Worm (Caenorhabditis elegans) whole organism, late embryonic: ENCODE measurements around the gene gem-4.

Experiments
- C38D4.7 ChIP-seq: fragments of 200-800 bp; sonication (Bioruptor generic); optimal IDR thresholded peaks from 2 replicates; lab custom pipeline; 2018; ENCODE audit warnings: mild to moderate bottlenecking, missing genetic modification characterization, moderate library complexity, missing compliant biosample characterization
- F13H6.1 ChIP-seq: sonication (generic microtip); optimal IDR thresholded peaks from 2 replicates; lab custom pipeline; 2016; ENCODE audit warnings: missing genetic modification characterization, missing compliant biosample characterization
- K02D7.2 ChIP-seq: sonication (generic microtip); optimal IDR thresholded peaks from 2 replicates; lab custom pipeline; 2017; ENCODE audit warnings: mild to moderate bottlenecking, missing genetic modification characterization, missing compliant biosample characterization
- K09A11.1 ChIP-seq: sonication (generic microtip); optimal IDR thresholded peaks from 2 replicates; lab custom pipeline; 2017; ENCODE audit warnings: antibody characterized with exemption, mild to moderate bottlenecking, missing genetic modification characterization, missing compliant biosample characterization; ENCODE audit not compliant: insufficient read depth
- ceh-14 ChIP-seq: sonication (generic microtip); optimal IDR thresholded peaks from 2 replicates; lab custom pipeline; 2016; ENCODE audit warnings: missing genotype, missing genetic modification characterization, missing compliant biosample characterization
- ceh-19 ChIP-seq: fragments of 200-800 bp; sonication (Bioruptor generic); optimal IDR thresholded peaks from 2 replicates; lab custom pipeline; 2018; ENCODE audit warnings: mild to moderate bottlenecking, missing genetic modification characterization, missing compliant biosample characterization
- ceh-2 ChIP-seq: sonication (generic microtip); optimal IDR thresholded peaks from 2 replicates; lab custom pipeline; 2016; ENCODE audit warnings: missing genotype, missing genetic modification characterization, missing compliant biosample characterization
- ceh-24 ChIP-seq: sonication (generic microtip); optimal IDR thresholded peaks from 2 replicates; lab custom pipeline; 2016; ENCODE audit warnings: mild to moderate bottlenecking, missing genetic modification characterization, missing compliant biosample characterization
- ceh-30 ChIP-seq: fragments of 150-350 bp; optimal IDR thresholded peaks from 2 replicates; lab custom pipeline; 2014; ENCODE audit warnings: missing biosample characterization, missing genetic modification characterization
- ceh-31 ChIP-seq: sonication (generic microtip); optimal IDR thresholded peaks from 2 replicates; lab custom pipeline; 2016; ENCODE audit warnings: missing genetic modification characterization, missing compliant biosample characterization
- ceh-34 ChIP-seq: sonication (generic microtip); optimal IDR thresholded peaks from 2 replicates; lab custom pipeline; 2016; ENCODE audit warnings: mild to moderate bottlenecking, missing genetic modification characterization, missing compliant biosample characterization
- ceh-45 ChIP-seq: fragments of 200-800 bp; sonication (Bioruptor generic); IDR thresholded peaks from 2 replicates; pipeline ENCODE4 v1.3.6; 2022; ENCODE audit warnings: missing genetic modification reagents, missing genetic modification characterization, missing compliant biosample characterization
- ceh-48 ChIP-seq: sonication (generic microtip); optimal IDR thresholded peaks from 2 replicates; lab custom pipeline; 2016; ENCODE audit warnings: missing genetic modification characterization, inconsistent platforms, missing compliant biosample characterization
- ceh-6 ChIP-seq: fragments of 200-800 bp; sonication (Bioruptor generic); optimal IDR thresholded peaks from 2 replicates; lab custom pipeline; 2018; ENCODE audit warnings: mild to moderate bottlenecking, missing genetic modification characterization, missing compliant biosample characterization
- ceh-9 ChIP-seq: sonication (generic microtip); optimal IDR thresholded peaks from 2 replicates; lab custom pipeline; 2016; ENCODE audit warnings: mild to moderate bottlenecking, missing genetic modification characterization, inconsistent platforms, missing compliant biosample characterization
- che-1 ChIP-seq: sonication (generic microtip); optimal IDR thresholded peaks from 2 replicates; lab custom pipeline; 2016; ENCODE audit warnings: mild to moderate bottlenecking, missing genetic modification characterization, missing compliant biosample characterization
- elt-4 ChIP-seq: sonication (generic microtip); optimal IDR thresholded peaks from 2 replicates; lab custom pipeline; 2016; ENCODE audit warnings: missing genetic modification characterization, missing compliant biosample characterization
- ets-4 ChIP-seq: sonication (generic microtip); optimal IDR thresholded peaks from 2 replicates; lab custom pipeline; 2016; ENCODE audit warnings: missing genetic modification characterization, missing compliant biosample characterization
- eyg-1 ChIP-seq: sonication (generic microtip); optimal IDR thresholded peaks from 2 replicates; lab custom pipeline; 2016; ENCODE audit warnings: missing genotype, missing genetic modification characterization, missing compliant biosample characterization
- fax-1 ChIP-seq: sonication (generic microtip); optimal IDR thresholded peaks from 2 replicates; lab custom pipeline; 2016; ENCODE audit warnings: missing genotype, missing genetic modification characterization, missing compliant biosample characterization
- fkh-6 ChIP-seq: sonication (generic microtip); optimal IDR thresholded peaks from 2 replicates; lab custom pipeline; 2016; ENCODE audit warnings: missing genetic modification characterization, missing compliant biosample characterization
- gmeb-2 ChIP-seq: sonication (generic microtip); optimal IDR thresholded peaks from 2 replicates; lab custom pipeline; 2016; ENCODE audit warnings: missing genetic modification characterization, inconsistent platforms, missing compliant biosample characterization
- hlh-13 ChIP-seq: fragments of 200-800 bp; sonication (Bioruptor generic); optimal IDR thresholded peaks from 2 replicates; lab custom pipeline; 2018; ENCODE audit warnings: mild to moderate bottlenecking, missing genetic modification characterization, missing compliant biosample characterization
- hlh-15 ChIP-seq: sonication (generic microtip); optimal IDR thresholded peaks from 2 replicates; lab custom pipeline; 2016; ENCODE audit warnings: missing genetic modification characterization, missing compliant biosample characterization
- hlh-30 ChIP-seq: sonication (generic microtip); optimal IDR thresholded peaks from 2 replicates; lab custom pipeline; 2017; ENCODE audit warnings: antibody characterized with exemption, missing genetic modification characterization, missing compliant biosample characterization; ENCODE audit not compliant: insufficient read depth
- hlh-8 ChIP-seq: sonication (generic microtip); optimal IDR thresholded peaks from 2 replicates; lab custom pipeline; 2016; ENCODE audit warnings: missing genotype, missing genetic modification characterization, missing compliant biosample characterization
- lim-6 ChIP-seq: sonication (generic microtip); optimal IDR thresholded peaks from 2 replicates; lab custom pipeline; 2016; ENCODE audit warnings: missing genetic modification characterization, missing compliant biosample characterization
- mec-3 ChIP-seq: sonication (generic microtip); optimal IDR thresholded peaks from 2 replicates; lab custom pipeline; 2016; ENCODE audit warnings: borderline replicate concordance, missing genetic modification characterization, missing compliant biosample characterization
- nfya-1 ChIP-seq: sonication (generic microtip); optimal IDR thresholded peaks from 2 replicates; lab custom pipeline; 2017; ENCODE audit warnings: missing genetic modification characterization, mild to moderate bottlenecking, missing compliant biosample characterization, antibody characterized with exemption, moderate library complexity
- nhr-232 ChIP-seq: sonication (generic microtip); optimal IDR thresholded peaks from 2 replicates; lab custom pipeline; 2016; ENCODE audit warnings: missing genetic modification characterization, missing compliant biosample characterization
- pax-1 ChIP-seq: fragments of 150-350 bp; optimal IDR thresholded peaks from 2 replicates; lab custom pipeline; 2014; ENCODE audit warnings: missing biosample characterization, missing genetic modification characterization
- pqm-1 ChIP-seq: sonication (generic microtip); optimal IDR thresholded peaks from 2 replicates; lab custom pipeline; 2016; ENCODE audit warnings: missing genetic modification characterization, missing compliant biosample characterization
- ref-2 ChIP-seq: sonication (generic microtip); optimal IDR thresholded peaks from 2 replicates; lab custom pipeline; 2016; ENCODE audit warnings: missing genetic modification characterization, missing compliant biosample characterization
- sdc-2 ChIP-seq: sonication (generic microtip); optimal IDR thresholded peaks from 2 replicates; lab custom pipeline; 2016; ENCODE audit warnings: missing genotype, missing genetic modification characterization, missing compliant biosample characterization
- sox-2 ChIP-seq: fragments of 200-800 bp; sonication (Bioruptor generic); IDR thresholded peaks from 2 replicates; pipeline ENCODE4 v1.3.6; 2022; ENCODE audit warnings: missing genetic modification reagents, missing genetic modification characterization, missing compliant biosample characterization
- sox-4 ChIP-seq: sonication (generic microtip); optimal IDR thresholded peaks from 2 replicates; lab custom pipeline; 2017; ENCODE audit warnings: mild to moderate bottlenecking, missing genetic modification characterization, inconsistent platforms, missing compliant biosample characterization
- ttx-3 ChIP-seq: sonication (generic microtip); optimal IDR thresholded peaks from 2 replicates; lab custom pipeline; 2016; ENCODE audit warnings: missing genetic modification reagents, missing genetic modification characterization, missing compliant biosample characterization
- unc-86 ChIP-seq: sonication (generic microtip); optimal IDR thresholded peaks from 2 replicates; lab custom pipeline; 2016; ENCODE audit warnings: missing genetic modification characterization, missing compliant biosample characterization
- zip-5 ChIP-seq: sonication (generic microtip); optimal IDR thresholded peaks from 2 replicates; lab custom pipeline; 2016; ENCODE audit warnings: missing genetic modification characterization, missing compliant biosample characterization
- ztf-16 ChIP-seq: sonication (generic microtip); optimal IDR thresholded peaks from 2 replicates; lab custom pipeline; 2017; ENCODE audit warnings: missing genetic modification characterization, missing compliant biosample characterization

Gene gem-4

DNA sequence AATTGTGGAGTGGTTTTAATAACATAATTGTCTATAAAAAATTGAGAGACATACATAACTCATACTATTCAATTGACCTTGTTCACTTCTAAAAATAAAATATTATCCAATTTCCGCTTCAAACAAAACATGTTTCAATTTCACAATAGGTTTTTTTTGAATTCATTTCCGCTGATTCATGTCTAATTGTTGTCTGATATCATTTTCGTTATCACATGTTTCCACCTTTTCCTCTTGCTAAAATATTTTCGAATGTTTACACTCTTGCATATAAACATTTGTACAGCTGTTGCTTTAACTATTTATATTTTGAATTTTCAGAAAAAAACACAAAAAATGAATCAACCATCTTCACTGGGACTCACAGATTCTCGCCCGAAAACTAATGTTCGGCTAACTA lies at the start of gene gem-4:
Gene gem-4 (plus strand): TSS at position 301 of the 400 bp plus-strand sequence.
- TF ChIP-seq C38D4.7 (no peak), ceh-2 (tag; lab: Kevin White, UChicago) (no peak), fax-1 (tag; lab: Kevin White, UChicago) (no peak), elt-4 (tag; lab: Kevin White, UChicago) (no peak), ets-4 (tag; lab: Kevin White, UChicago) (no peak), F13H6.1 (tag; lab: Kevin White, UChicago) (no peak)

DNA sequence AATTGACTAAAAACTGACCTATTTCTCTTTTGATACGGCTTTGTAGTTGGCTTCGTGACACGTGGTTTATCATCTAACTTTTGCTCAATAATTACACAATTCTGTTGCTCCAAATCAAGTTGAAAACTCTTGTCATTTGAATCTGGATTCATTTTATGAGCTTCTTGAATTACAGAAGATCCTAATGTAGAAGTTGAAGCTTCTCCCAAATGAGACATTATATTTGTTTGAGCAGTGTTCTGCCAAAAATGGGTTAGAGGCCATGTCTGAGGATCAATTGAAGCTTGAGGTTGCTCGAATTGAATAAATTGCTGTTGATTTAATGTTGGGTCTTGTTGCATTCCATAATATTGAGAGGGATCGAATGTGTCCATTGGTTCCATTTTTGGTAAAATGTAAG lies 47.9 kb upstream of the gem-4 start:
- TF ChIP-seq hlh-13 (GFP tag; lab: Kevin White, UChicago): no peak
- TF ChIP-seq nhr-232 (tag; lab: Kevin White, UChicago): no peak
- no peak for TF ChIP-seq gmeb-2 (tag; lab: Kevin White, UChicago)
- TF ChIP-seq ceh-14 (tag; lab: Kevin White, UChicago): no peak
- TF ChIP-seq mec-3 (tag; lab: Kevin White, UChicago): no peak

DNA sequence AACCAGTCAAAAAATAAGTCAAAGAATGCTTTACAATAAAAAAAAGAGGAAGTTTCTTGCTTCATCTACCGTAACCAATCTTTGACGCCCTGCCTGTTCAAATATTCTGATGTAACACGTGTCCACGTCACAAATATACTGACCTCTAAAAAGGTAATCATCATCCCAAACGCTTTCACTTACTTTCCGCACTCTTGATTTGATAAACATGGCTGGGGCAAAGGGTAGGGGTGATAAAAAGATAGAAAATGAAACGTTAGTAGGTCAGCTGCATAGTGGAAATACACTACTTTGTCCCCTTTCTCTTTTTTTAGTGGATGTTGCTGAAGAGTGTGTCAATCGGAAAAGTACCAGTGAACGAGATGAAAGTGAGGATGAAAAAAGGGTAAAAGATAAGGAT lies 45.3 kb upstream of the gem-4 start:
- TF ChIP-seq gmeb-2 (tag; lab: Kevin White, UChicago): no peak
- TF ChIP-seq ets-4 (tag; lab: Kevin White, UChicago): no peak

DNA sequence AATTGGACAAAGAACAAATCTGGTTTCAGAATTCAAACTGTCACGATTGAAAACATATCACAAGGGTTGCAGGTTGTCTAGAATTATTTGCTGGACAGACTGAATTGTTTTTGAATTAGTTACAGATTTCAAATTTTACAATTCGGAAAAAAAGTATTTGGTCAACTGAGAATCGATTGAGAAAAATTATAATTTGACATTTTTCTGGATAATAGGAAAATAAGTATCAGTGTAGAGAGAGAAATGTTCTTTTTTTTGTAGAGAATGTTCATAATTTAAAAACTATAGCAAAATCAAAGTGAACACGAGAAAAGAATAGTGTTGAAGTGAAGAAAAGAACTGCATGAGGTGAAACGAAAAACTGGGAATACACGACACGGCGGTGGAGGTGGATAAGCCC lies 44.7 kb upstream of the gem-4 start, which contains the start of gene dpy-20:
Gene dpy-20 (minus strand): TSS at position 101 of the 400 bp plus-strand sequence.
- TF ChIP-seq ceh-30 (tag; lab: Kevin White, UChicago): no peak
- no peak for TF ChIP-seq sox-4 (tag; lab: Kevin White, UChicago)
- no peak for TF ChIP-seq lim-6 (tag; lab: Kevin White, UChicago)
- no peak for TF ChIP-seq hlh-15 (tag; lab: Kevin White, UChicago)
- TF ChIP-seq K09A11.1 (tag; lab: Kevin White, UChicago): no peak
- TF ChIP-seq ets-4 (tag; lab: Kevin White, UChicago): no peak
- no peak for TF ChIP-seq sox-2
- TF ChIP-seq gmeb-2 (tag; lab: Kevin White, UChicago): no peak
- TF ChIP-seq pax-1 (tag; lab: Kevin White, UChicago): no peak
- no peak for TF ChIP-seq hlh-8 (tag; lab: Kevin White, UChicago)
- TF ChIP-seq ceh-6 (GFP tag; lab: Kevin White, UChicago): no peak
- TF ChIP-seq ceh-45 (GFP tag; lab: Robert Waterston, UW): no peak
- no peak for TF ChIP-seq zip-5 (tag; lab: Kevin White, UChicago)
- no peak for TF ChIP-seq nfya-1 (tag; lab: Kevin White, UChicago)
- no peak for TF ChIP-seq ceh-14 (tag; lab: Kevin White, UChicago)
- no peak for TF ChIP-seq eyg-1 (tag; lab: Kevin White, UChicago)
- TF ChIP-seq ceh-48 (tag; lab: Kevin White, UChicago): no peak
- no peak for TF ChIP-seq sdc-2 (tag; lab: Kevin White, UChicago)
- no peak for TF ChIP-seq fkh-6 (tag; lab: Kevin White, UChicago)

DNA sequence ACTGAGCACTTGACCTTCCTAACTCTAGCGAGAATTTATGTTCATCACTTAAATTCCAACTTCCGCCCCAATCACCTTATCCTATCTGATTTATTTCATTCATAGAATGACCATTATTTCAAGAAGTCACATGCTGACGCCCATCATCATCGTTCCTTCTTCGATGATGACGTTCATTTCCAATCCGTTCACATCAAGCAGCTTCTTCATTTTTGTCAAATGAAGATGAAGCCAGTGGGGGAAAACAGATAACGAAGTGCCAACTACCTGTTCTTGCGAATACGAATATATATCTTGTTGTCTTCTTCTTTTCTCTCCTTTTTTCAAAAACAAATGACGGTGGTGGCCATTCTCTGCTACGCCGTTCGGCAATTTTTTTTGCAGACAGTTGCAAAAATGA lies 43.6 kb upstream of the gem-4 start:
- TF ChIP-seq mec-3 (tag; lab: Kevin White, UChicago) (no peak), fax-1 (tag; lab: Kevin White, UChicago) (no peak), pqm-1 (tag; lab: Kevin White, UChicago) (no peak), gmeb-2 (tag; lab: Kevin White, UChicago) (no peak), ztf-16 (tag; lab: Kevin White, UChicago) (no peak), ref-2 (no peak), ceh-31 (tag; lab: Kevin White, UChicago) (no peak), che-1 (tag; lab: Kevin White, UChicago) (no peak), ceh-6 (GFP tag; lab: Kevin White, UChicago) (no peak), ceh-24 (no peak), ceh-9 (tag; lab: Kevin White, UChicago) (no peak), hlh-30 (tag; lab: Kevin White, UChicago) (no peak), unc-86 (tag; lab: Kevin White, UChicago) (no peak), ttx-3 (tag; lab: Kevin White, UChicago) (no peak), ceh-34 (tag; lab: Kevin White, UChicago) (no peak), K02D7.2 (tag; lab: Kevin White, UChicago) (no peak), ceh-19 (GFP tag; lab: Kevin White, UChicago) (no peak)
